Worm (Caenorhabditis elegans) whole organism, early embryonic: Measurements from ENCODE around the gene C50E10.1.

Experiments used
- B0310.2 ChIP-seq: sonication (generic microtip); optimal IDR thresholded peaks from 2 replicates; lab custom pipeline; 2016; ENCODE audit warnings: mild to moderate bottlenecking, missing genetic modification characterization, missing compliant biosample characterization
- F13C5.2 ChIP-seq: sonication (generic microtip); optimal IDR thresholded peaks from 2 replicates; lab custom pipeline; 2017; ENCODE audit warnings: mild to moderate bottlenecking, missing genetic modification characterization, inconsistent platforms, missing compliant biosample characterization
- aly-1 ChIP-seq: sonication (generic microtip); optimal IDR thresholded peaks from 2 replicates; lab custom pipeline; 2016; ENCODE audit warnings: missing genetic modification characterization, missing compliant biosample characterization
- ama-1 ChIP-seq: fragments of 150-350 bp; optimal IDR thresholded peaks from 2 replicates; lab custom pipeline; 2014
- ceh-13 ChIP-seq: fragments of 200-800 bp; sonication (Bioruptor generic); optimal IDR thresholded peaks from 2 replicates; lab custom pipeline; 2018; ENCODE audit warnings: mild to moderate bottlenecking, missing genetic modification characterization, missing compliant biosample characterization
- ceh-36 ChIP-seq: sonication (generic microtip); optimal IDR thresholded peaks from 2 replicates; lab custom pipeline; 2016; ENCODE audit warnings: missing genetic modification characterization, inconsistent platforms, missing compliant biosample characterization
- ets-7 ChIP-seq: sonication (generic microtip); optimal IDR thresholded peaks from 2 replicates; lab custom pipeline; 2016; ENCODE audit warnings: missing genotype, missing genetic modification characterization, missing compliant biosample characterization
- flt-1 ChIP-seq: fragments of 200-800 bp; sonication (Bioruptor generic); IDR thresholded peaks from 2 replicates; pipeline ENCODE4 v1.3.6; 2022; ENCODE audit warnings: missing genetic modification characterization, missing compliant biosample characterization
- hmbx-1 ChIP-seq: sonication (generic microtip); optimal IDR thresholded peaks from 2 replicates; lab custom pipeline; 2016; ENCODE audit warnings: mild to moderate bottlenecking, missing genetic modification characterization, missing compliant biosample characterization
- hmg-4 ChIP-seq: fragments of 200-800 bp; sonication (Bioruptor generic); optimal IDR thresholded peaks from 2 replicates; lab custom pipeline; 2018; ENCODE audit warnings: mild to moderate bottlenecking, missing genetic modification characterization, missing compliant biosample characterization
- hnd-1 ChIP-seq: sonication (generic microtip); optimal IDR thresholded peaks from 2 replicates; lab custom pipeline; 2016; ENCODE audit warnings: missing genetic modification characterization, missing compliant biosample characterization
- pes-1 ChIP-seq: fragments of 200-800 bp; sonication (Bioruptor generic); IDR thresholded peaks from 2 replicates; pipeline ENCODE4 v1.3.6; 2022; ENCODE audit warnings: missing genetic modification reagents, missing genetic modification characterization, missing compliant biosample characterization
- scrt-1 ChIP-seq: fragments of 200-800 bp; sonication (Bioruptor generic); IDR thresholded peaks from 2 replicates; pipeline ENCODE4 v1.3.6; 2022; ENCODE audit warnings: missing genetic modification characterization, missing compliant biosample characterization
- sea-1 ChIP-seq: fragments of 200-800 bp; sonication (Bioruptor generic); conservative IDR thresholded peaks from 2 replicates; pipeline ENCODE4 v1.3.6; 2022; ENCODE audit warnings: missing genetic modification characterization, missing compliant biosample characterization
- tbx-11 ChIP-seq: fragments of 200-800 bp; sonication (Bioruptor generic); IDR thresholded peaks from 2 replicates; pipeline ENCODE4 v1.3.6; 2022; ENCODE audit warnings: missing genetic modification characterization, missing compliant biosample characterization
- tbx-37 ChIP-seq: fragments of 200-800 bp; sonication (Bioruptor generic); conservative IDR thresholded peaks from 2 replicates; pipeline ENCODE4 v1.3.6; 2022; ENCODE audit warnings: missing genetic modification reagents, missing genetic modification characterization, missing compliant biosample characterization
- tra-4 ChIP-seq: sonication (generic microtip); optimal IDR thresholded peaks from 2 replicates; lab custom pipeline; 2017; ENCODE audit warnings: missing genetic modification characterization, missing compliant biosample characterization

C50E10.1 gene

ce11 chrII:12302354-12302753, at the start of gene C50E10.1:
C50E10.1 (minus strand) TSS chrII:12302454.
- no peak for TF ChIP-seq F13C5.2 (tag; lab: Kevin White, UChicago)
- no peak for TF ChIP-seq hmbx-1 (tag; lab: Kevin White, UChicago)
- no peak for TF ChIP-seq tbx-11 (GFP tag; lab: Robert Waterston, UW)
- TF ChIP-seq tbx-37 (GFP tag; lab: Robert Waterston, UW) = no peak
- TF ChIP-seq tra-4 = no peak
- no peak for TF ChIP-seq hmg-4
- no peak for TF ChIP-seq B0310.2 (tag; lab: Kevin White, UChicago)
- no peak for TF ChIP-seq pes-1 (GFP tag; lab: Robert Waterston, UW)

- TF ChIP-seq ama-1 (no peak), tbx-37 (GFP tag; lab: Robert Waterston, UW) (no peak), scrt-1 (GFP tag; lab: Robert Waterston, UW) (no peak), ceh-13 (GFP tag; lab: Kevin White, UChicago) (no peak), hmg-4 (no peak), tra-4 (no peak), flt-1 (GFP tag; lab: Robert Waterston, UW) (no peak), B0310.2 (tag; lab: Kevin White, UChicago) (no peak), tbx-11 (GFP tag; lab: Robert Waterston, UW) (no peak), hmbx-1 (tag; lab: Kevin White, UChicago) (no peak), F13C5.2 (tag; lab: Kevin White, UChicago) (no peak), hnd-1 (no peak), ets-7 (no peak), aly-1 (tag; lab: Kevin White, UChicago) (no peak), sea-1 (GFP tag; lab: Robert Waterston, UW) (no peak), ceh-36 (tag; lab: Kevin White, UChicago) (no peak), pes-1 (GFP tag; lab: Robert Waterston, UW) (no peak)
Observed at ce11 chrII:12350737-12351275, 48.6 kb upstream of the C50E10.1 start.

- TF ChIP-seq aly-1 (tag; lab: Kevin White, UChicago) (no peak), flt-1 (GFP tag; lab: Robert Waterston, UW) (no peak), ets-7 (no peak), tbx-37 (GFP tag; lab: Robert Waterston, UW) (no peak), scrt-1 (GFP tag; lab: Robert Waterston, UW) (no peak), tra-4 (no peak), sea-1 (GFP tag; lab: Robert Waterston, UW) (no peak), ceh-36 (tag; lab: Kevin White, UChicago) (no peak), hnd-1 (no peak), ceh-13 (GFP tag; lab: Kevin White, UChicago) (no peak)
Observed at ce11 chrII:12349866-12350265, 47.6 kb upstream of the C50E10.1 start.

ce11 chrII:12348957-12349356, 46.7 kb upstream of the C50E10.1 start:
- TF ChIP-seq hnd-1 (no peak), scrt-1 (GFP tag; lab: Robert Waterston, UW) (no peak), ceh-36 (tag; lab: Kevin White, UChicago) (no peak), tbx-37 (GFP tag; lab: Robert Waterston, UW) (no peak), flt-1 (GFP tag; lab: Robert Waterston, UW) (no peak), tra-4 (no peak), ama-1 (no peak), ceh-13 (GFP tag; lab: Kevin White, UChicago) (no peak), pes-1 (GFP tag; lab: Robert Waterston, UW) (no peak), ets-7 (no peak), aly-1 (tag; lab: Kevin White, UChicago) (no peak), hmbx-1 (tag; lab: Kevin White, UChicago) (no peak), hmg-4 (no peak), B0310.2 (tag; lab: Kevin White, UChicago) (no peak), sea-1 (GFP tag; lab: Robert Waterston, UW) (no peak), tbx-11 (GFP tag; lab: Robert Waterston, UW) (no peak), F13C5.2 (tag; lab: Kevin White, UChicago) (no peak)

- TF ChIP-seq sea-1 (GFP tag; lab: Robert Waterston, UW) = no peak
- TF ChIP-seq ama-1 = no peak
- TF ChIP-seq F13C5.2 (tag; lab: Kevin White, UChicago) = no peak
- no peak for TF ChIP-seq hmg-4
- TF ChIP-seq tbx-37 (GFP tag; lab: Robert Waterston, UW) = no peak
- no peak for TF ChIP-seq ets-7
- TF ChIP-seq ceh-36 (tag; lab: Kevin White, UChicago) = no peak
- no peak for TF ChIP-seq hnd-1
- no peak for TF ChIP-seq ceh-13 (GFP tag; lab: Kevin White, UChicago)
- TF ChIP-seq B0310.2 (tag; lab: Kevin White, UChicago) = no peak
- no peak for TF ChIP-seq hmbx-1 (tag; lab: Kevin White, UChicago)
- no peak for TF ChIP-seq tra-4
- no peak for TF ChIP-seq scrt-1 (GFP tag; lab: Robert Waterston, UW)
- TF ChIP-seq flt-1 (GFP tag; lab: Robert Waterston, UW) = no peak
- no peak for TF ChIP-seq aly-1 (tag; lab: Kevin White, UChicago)
- no peak for TF ChIP-seq pes-1 (GFP tag; lab: Robert Waterston, UW)
- TF ChIP-seq tbx-11 (GFP tag; lab: Robert Waterston, UW) = no peak
Observed at ce11 chrII:12346289-12346989, 44.2 kb upstream of the C50E10.1 start.

ce11 chrII:12344787-12345186, 42.5 kb upstream of the C50E10.1 start, which contains the start of gene C44C11.6:
C44C11.6 (plus strand) TSS chrII:12344809.
- TF ChIP-seq flt-1 (GFP tag; lab: Robert Waterston, UW) (no peak), pes-1 (GFP tag; lab: Robert Waterston, UW) (0 out of 2 replicates have a peak, but pooled peaks have one; percentile 34)

ce11 chrII:12343710-12344109, 41.5 kb upstream of the C50E10.1 start:
- no peak for TF ChIP-seq ama-1
- no peak for TF ChIP-seq hmg-4
- peak; percentile 77 for TF ChIP-seq ceh-36 (tag; lab: Kevin White, UChicago)
- no peak for TF ChIP-seq tbx-37 (GFP tag; lab: Robert Waterston, UW)
